Fruit fly (Drosophila melanogaster) whole organism, embryonic: ENCODE measurements around the gene Polr1C.

Experiments used
- Ada2b ChIP-seq: fragments of 200-800 bp; sonication (Bioruptor generic); IDR thresholded peaks from 2 replicates; pipeline ENCODE4 v1.3.6; 2022; ENCODE audit warnings: missing biosample characterization, missing genetic modification characterization
- Bgb ChIP-seq: fragments of 200-800 bp; sonication (Bioruptor generic); IDR thresholded peaks from 2 replicates; pipeline ENCODE4 v1.3.6; 2022; ENCODE audit warnings: missing biosample characterization, missing genetic modification characterization; ENCODE audit not compliant: partially characterized antibody
- CG10431 ChIP-seq: fragments of 200-800 bp; sonication (Bioruptor generic); optimal IDR thresholded peaks from 3 replicates; lab custom pipeline; 2018; ENCODE audit warnings: missing biosample characterization, mild to moderate bottlenecking, missing genetic modification characterization
- CG12155 ChIP-seq: fragments of 200-800 bp; sonication (Bioruptor generic); optimal IDR thresholded peaks from 3 replicates; lab custom pipeline; 2016; ENCODE audit warnings: missing biosample characterization, missing genetic modification characterization
- CG1233 ChIP-seq: fragments of 200-800 bp; sonication (Bioruptor generic); optimal IDR thresholded peaks from 4 replicates; lab custom pipeline; 2018; ENCODE audit warnings: missing biosample characterization, mild to moderate bottlenecking, missing genetic modification characterization
- CG15011 ChIP-seq: fragments of 200-800 bp; sonication (Bioruptor generic); optimal IDR thresholded peaks from 3 replicates; lab custom pipeline; 2018; ENCODE audit warnings: missing biosample characterization, mild to moderate bottlenecking, missing genetic modification characterization
- CG15479 ChIP-seq: fragments of 200-800 bp; sonication (Bioruptor generic); optimal IDR thresholded peaks from 3 replicates; lab custom pipeline; 2019; ENCODE audit warnings: missing biosample characterization, mild to moderate bottlenecking, missing genetic modification characterization, moderate library complexity
- CG15514 ChIP-seq: fragments of 200-800 bp; sonication (Bioruptor generic); optimal IDR thresholded peaks from 3 replicates; lab custom pipeline; 2017; ENCODE audit warnings: missing biosample characterization, missing genetic modification characterization, mild to moderate bottlenecking, moderate library complexity, missing genetic modification reagents
- CG16863 ChIP-seq: fragments of 200-800 bp; sonication (Bioruptor generic); optimal IDR thresholded peaks from 3 replicates; lab custom pipeline; 2016; ENCODE audit warnings: missing biosample characterization, missing genetic modification characterization
- CG17359 ChIP-seq: fragments of 200-800 bp; sonication (Bioruptor generic); optimal IDR thresholded peaks from 3 replicates; lab custom pipeline; 2018; ENCODE audit warnings: missing biosample characterization, mild to moderate bottlenecking, missing genetic modification characterization, moderate library complexity
- CG17829 ChIP-seq: fragments of 200-800 bp; optimal IDR thresholded peaks from 2 replicates; lab custom pipeline; 2019; ENCODE audit warnings: missing biosample characterization, mild to moderate bottlenecking, missing genetic modification characterization, moderate library complexity
- CG18011 ChIP-seq: fragments of 200-800 bp; sonication (Bioruptor generic); optimal IDR thresholded peaks from 2 replicates; lab custom pipeline; 2017; ENCODE audit warnings: missing biosample characterization, missing genetic modification characterization, mild to moderate bottlenecking, moderate library complexity, missing genotype
- CG18262 ChIP-seq: fragments of 200-800 bp; optimal IDR thresholded peaks from 3 replicates; lab custom pipeline; 2019; ENCODE audit warnings: missing biosample characterization, mild to moderate bottlenecking, missing genetic modification characterization, moderate library complexity
- CG2678 ChIP-seq: fragments of 200-800 bp; sonication (Bioruptor generic); optimal IDR thresholded peaks from 3 replicates; lab custom pipeline; 2019; ENCODE audit warnings: missing biosample characterization, mild to moderate bottlenecking, missing genetic modification characterization, moderate library complexity
- CG33557 ChIP-seq: fragments of 200-800 bp; sonication (Bioruptor generic); optimal IDR thresholded peaks from 2 replicates; lab custom pipeline; 2019; ENCODE audit warnings: missing biosample characterization, mild to moderate bottlenecking, missing genetic modification characterization, moderate library complexity
- CG3838 ChIP-seq: fragments of 200-800 bp; sonication (Bioruptor generic); optimal IDR thresholded peaks from 3 replicates; lab custom pipeline; 2016; ENCODE audit warnings: missing biosample characterization, missing genetic modification characterization
- CG6689 ChIP-seq: fragments of 200-800 bp; sonication (Bioruptor generic); IDR thresholded peaks from 2 replicates; pipeline ENCODE4 v1.3.6; 2022; ENCODE audit warnings: missing biosample characterization, missing genetic modification characterization
- CG7556 ChIP-seq: fragments of 200-800 bp; sonication (Bioruptor generic); optimal IDR thresholded peaks from 2 replicates; lab custom pipeline; 2017; ENCODE audit warnings: missing biosample characterization, mild to moderate bottlenecking, missing genetic modification characterization
- CG7745 ChIP-seq: fragments of 200-800 bp; sonication (Bioruptor generic); optimal IDR thresholded peaks from 2 replicates; lab custom pipeline; 2018; ENCODE audit warnings: missing biosample characterization, mild to moderate bottlenecking, missing genetic modification characterization, moderate library complexity
- CG7928 ChIP-seq: fragments of 200-800 bp; sonication (Bioruptor generic); optimal IDR thresholded peaks from 2 replicates; lab custom pipeline; 2017; ENCODE audit warnings: missing biosample characterization, mild to moderate bottlenecking, missing genetic modification characterization
- CG7987 ChIP-seq: fragments of 200-800 bp; sonication (Bioruptor generic); optimal IDR thresholded peaks from 2 replicates; lab custom pipeline; 2018; ENCODE audit warnings: missing biosample characterization, mild to moderate bottlenecking, missing genetic modification characterization, moderate library complexity
- CG8478 ChIP-seq: fragments of >200 bp; optimal IDR thresholded peaks from 2 replicates; lab custom pipeline; 2018
- CG9609 ChIP-seq: fragments of 200-800 bp; sonication (Bioruptor generic); optimal IDR thresholded peaks from 3 replicates; lab custom pipeline; 2016; ENCODE audit warnings: missing biosample characterization, missing genetic modification characterization
- Dek ChIP-seq: fragments of 200-800 bp; sonication (Bioruptor generic); optimal IDR thresholded peaks from 3 replicates; lab custom pipeline; 2019; ENCODE audit warnings: missing biosample characterization, mild to moderate bottlenecking, missing genetic modification characterization, moderate library complexity
- E2f2 ChIP-seq: fragments of 200-800 bp; sonication (Bioruptor generic); IDR thresholded peaks from 2 replicates; pipeline ENCODE4 v1.3.6; 2022; ENCODE audit warnings: missing biosample characterization, missing genetic modification characterization
- Eip74EF ChIP-seq, 2 experiments: fragments of 200-800 bp in 1 of 2; fragments of >200 bp in 1 of 2; sonication (Bioruptor generic) in 1 of 2; optimal IDR thresholded peaks; 2 replicates each; lab custom pipeline; 2017 to 2019; ENCODE audit warnings: missing biosample characterization in 2 of 2, missing genetic modification characterization in 2 of 2, mild to moderate bottlenecking in 1 of 2, moderate library complexity in 1 of 2
- Gug ChIP-seq: fragments of 200-800 bp; sonication (Bioruptor generic); IDR thresholded peaks from 4 replicates; pipeline ENCODE4 v1.3.6; 2022; ENCODE audit warnings: missing biosample characterization, missing genetic modification characterization
- Hr39 ChIP-seq: fragments of >200 bp; optimal IDR thresholded peaks from 2 replicates; lab custom pipeline; 2017
- Pdp1 ChIP-seq, 2 experiments: fragments of 200-800 bp; sonication (Bioruptor generic); optimal IDR thresholded peaks; 3 replicates each; lab custom pipeline; 2016; ENCODE audit warnings: missing biosample characterization in 2 of 2, missing genetic modification characterization in 2 of 2, mild to moderate bottlenecking in 1 of 2, moderate library complexity in 1 of 2
- Ravus ChIP-seq: fragments of 200-800 bp; sonication (Bioruptor generic); IDR thresholded peaks from 2 replicates; pipeline ENCODE4 v1.3.6; 2022; ENCODE audit warnings: missing biosample characterization, missing genetic modification characterization
- ara ChIP-seq: fragments of 200-800 bp; sonication (Bioruptor generic); IDR thresholded peaks from 2 replicates; pipeline ENCODE4 v1.3.6; 2022; ENCODE audit warnings: missing biosample characterization, missing genetic modification characterization
- ase ChIP-seq: fragments of 200-800 bp; sonication (Bioruptor generic); IDR thresholded peaks from 3 replicates; pipeline ENCODE4 v1.3.6; 2022; ENCODE audit warnings: missing biosample characterization, missing genetic modification characterization
- bigmax ChIP-seq: fragments of 200-800 bp; sonication (Bioruptor generic); optimal IDR thresholded peaks from 2 replicates; lab custom pipeline; 2018; ENCODE audit warnings: missing biosample characterization, mild to moderate bottlenecking, missing genetic modification characterization
- dati ChIP-seq: fragments of 200-800 bp; sonication (Bioruptor generic); IDR thresholded peaks from 2 replicates; pipeline ENCODE4 v1.3.6; 2022; ENCODE audit warnings: missing biosample characterization, missing genetic modification characterization
- dimm ChIP-seq: fragments of 200-800 bp; sonication (Bioruptor generic); IDR thresholded peaks from 2 replicates; pipeline ENCODE4 v1.3.6; 2022; ENCODE audit warnings: missing biosample characterization, missing genetic modification characterization
- dmrt11E ChIP-seq: fragments of 200-800 bp; sonication (Bioruptor generic); optimal IDR thresholded peaks from 3 replicates; lab custom pipeline; 2018; ENCODE audit warnings: missing biosample characterization, mild to moderate bottlenecking, missing genetic modification characterization, moderate library complexity
- dysf ChIP-seq: fragments of 200-800 bp; sonication (Bioruptor generic); IDR thresholded peaks from 3 replicates; pipeline ENCODE4 v1.3.6; 2022; ENCODE audit warnings: missing biosample characterization, missing genetic modification characterization
- hb ChIP-seq: fragments of 200-800 bp; sonication (Bioruptor generic); IDR thresholded peaks from 3 replicates; pipeline ENCODE4 v1.3.6; 2022; ENCODE audit warnings: missing biosample characterization, missing genetic modification characterization; ENCODE audit not compliant: partially characterized antibody
- her ChIP-seq: fragments of 200-800 bp; sonication (Bioruptor generic); optimal IDR thresholded peaks from 2 replicates; lab custom pipeline; 2016; ENCODE audit warnings: missing biosample characterization, missing genetic modification characterization
- lab ChIP-seq: fragments of 200-800 bp; sonication (Bioruptor generic); optimal IDR thresholded peaks from 3 replicates; lab custom pipeline; 2017; ENCODE audit warnings: missing biosample characterization, missing genetic modification characterization, mild to moderate bottlenecking, moderate library complexity, missing genetic modification reagents
- maf-S ChIP-seq: fragments of 200-800 bp; sonication (Bioruptor generic); optimal IDR thresholded peaks from 2 replicates; lab custom pipeline; 2016; ENCODE audit warnings: missing biosample characterization, missing genetic modification characterization
- nau ChIP-seq: fragments of 200-800 bp; sonication (Bioruptor generic); optimal IDR thresholded peaks from 3 replicates; lab custom pipeline; 2017; ENCODE audit warnings: missing biosample characterization, mild to moderate bottlenecking, missing genetic modification characterization, missing genetic modification reagents
- p53 ChIP-seq: fragments of 200-800 bp; sonication (Bioruptor generic); optimal IDR thresholded peaks from 2 replicates; lab custom pipeline; 2016; ENCODE audit warnings: missing biosample characterization, missing genetic modification characterization
- pnt ChIP-seq: fragments of 200-800 bp; sonication (Bioruptor generic); optimal IDR thresholded peaks from 3 replicates; lab custom pipeline; 2016; ENCODE audit warnings: missing biosample characterization, missing genetic modification characterization
- rib ChIP-seq: fragments of 200-800 bp; sonication (Bioruptor generic); IDR thresholded peaks from 2 replicates; pipeline ENCODE4 v1.3.6; 2022; ENCODE audit warnings: missing biosample characterization, missing genetic modification characterization
- tna ChIP-seq: fragments of 200-800 bp; sonication (Bioruptor generic); IDR thresholded peaks from 2 replicates; pipeline ENCODE4 v1.3.6; 2022; ENCODE audit warnings: missing biosample characterization, missing genetic modification characterization; ENCODE audit not compliant: partially characterized antibody
- twi ChIP-seq: fragments of 200-800 bp; optimal IDR thresholded peaks from 2 replicates; lab custom pipeline; 2019; ENCODE audit warnings: missing biosample characterization, mild to moderate bottlenecking, missing genetic modification characterization, moderate library complexity
- wek ChIP-seq: fragments of 200-800 bp; sonication (Bioruptor generic); optimal IDR thresholded peaks from 3 replicates; lab custom pipeline; 2018; ENCODE audit warnings: missing biosample characterization, mild to moderate bottlenecking, missing genetic modification characterization, moderate library complexity

The Polr1C gene

dm6 chr2L:4981278-4981966, 12.6 kb downstream of the Polr1C start, which contains the start of the genes CG8892 and CG34126 (continued):
- TF ChIP-seq CG15479 (peak; percentile 75), Ravus (GFP tag; lab: Robert Waterston, UW) (peak; percentile 84), CG17359 (tag; lab: Kevin White, UChicago) (peak; percentile 96), p53 (GFP tag; lab: Kevin White, UChicago) (peak; percentile 81), dimm (GFP tag; lab: Robert Waterston, UW) (peak; percentile 82), CG7987 (GFP tag; lab: Kevin White, UChicago) (peak; percentile 92), bigmax (GFP tag; lab: Kevin White, UChicago) (no peak), CG10431 (GFP tag; lab: Kevin White, UChicago) (peak; percentile 84), CG16863 (peak; percentile 95), CG18011 (GFP tag; lab: Kevin White, UChicago) (peak; percentile 90), rib (peak; percentile 93), nau (GFP tag; lab: Kevin White, UChicago) (no peak), CG2678 (tag; lab: Kevin White, UChicago) (peak; percentile 97), CG17829 (tag; lab: Kevin White, UChicago) (peak; percentile 98), CG33557 (GFP tag; lab: Kevin White, UChicago) (peak; percentile 97), lab (GFP tag; lab: Kevin White, UChicago) (peak; percentile 98), twi (tag; lab: Kevin White, UChicago) (peak; percentile 97), dmrt11E (tag; lab: Kevin White, UChicago) (peak; percentile 96), CG8478 (lab: Kevin White, UChicago) (no peak), CG18262 (tag; lab: Kevin White, UChicago) (peak; percentile 97), CG9609 (GFP tag; lab: Kevin White, UChicago) (peak; percentile 97), maf-S (GFP tag; lab: Kevin White, UChicago) (peak; percentile 96), Dek (tag; lab: Kevin White, UChicago) (peak; percentile 96), CG15011 (peak; percentile 95), CG15514 (GFP tag; lab: Kevin White, UChicago) (peak; percentile 93), wek (GFP tag; lab: Kevin White, UChicago) (peak; percentile 65), tna (no peak), Pdp1 (GFP tag; optimal IDR thresholded peaks at IDR 0.05; lab: Kevin White, UChicago) (peak; percentile 95 to 98), CG3838 (GFP tag; lab: Kevin White, UChicago) (peak; percentile 87), dysf (GFP tag; lab: Robert Waterston, UW) (peak; percentile 98), CG1233 (GFP tag; lab: Kevin White, UChicago) (peak; percentile 97), CG7556 (peak; percentile 97), CG6689 (peak; percentile 100), Ada2b (GFP tag; lab: Robert Waterston, UW) (peak; percentile 93), her (GFP tag; lab: Kevin White, UChicago) (peak; percentile 84), hb (GFP tag; lab: Robert Waterston, UW) (no peak), ara (GFP tag; lab: Robert Waterston, UW) (peak; percentile 94), Bgb (peak; percentile 45; the same call in 1 of the 2 replicates), CG7928 (GFP tag; lab: Kevin White, UChicago) (peak; percentile 77), CG12155 (GFP tag; lab: Kevin White, UChicago) (peak; percentile 97), Gug (GFP tag; lab: Robert Waterston, UW) (peak; percentile 99), E2f2 (GFP tag; lab: Robert Waterston, UW) (peak; percentile 75), dati (GFP tag; lab: Robert Waterston, UW) (peak; percentile 83), CG7745 (tag; lab: Kevin White, UChicago) (no peak), Hr39 (lab: Kevin White, UChicago) (peak; percentile 82), ase (GFP tag; lab: Robert Waterston, UW) (peak; percentile 92), pnt (peak; percentile 97), Eip74EF (GFP tag; optimal IDR thresholded peaks at IDR 0.05; lab: Kevin White, UChicago) (peak in 1 of 2 experiments; percentile 85)
